Worm (Caenorhabditis elegans): Measurements from ENCODE around the gene F14D7.6.

DNA sequence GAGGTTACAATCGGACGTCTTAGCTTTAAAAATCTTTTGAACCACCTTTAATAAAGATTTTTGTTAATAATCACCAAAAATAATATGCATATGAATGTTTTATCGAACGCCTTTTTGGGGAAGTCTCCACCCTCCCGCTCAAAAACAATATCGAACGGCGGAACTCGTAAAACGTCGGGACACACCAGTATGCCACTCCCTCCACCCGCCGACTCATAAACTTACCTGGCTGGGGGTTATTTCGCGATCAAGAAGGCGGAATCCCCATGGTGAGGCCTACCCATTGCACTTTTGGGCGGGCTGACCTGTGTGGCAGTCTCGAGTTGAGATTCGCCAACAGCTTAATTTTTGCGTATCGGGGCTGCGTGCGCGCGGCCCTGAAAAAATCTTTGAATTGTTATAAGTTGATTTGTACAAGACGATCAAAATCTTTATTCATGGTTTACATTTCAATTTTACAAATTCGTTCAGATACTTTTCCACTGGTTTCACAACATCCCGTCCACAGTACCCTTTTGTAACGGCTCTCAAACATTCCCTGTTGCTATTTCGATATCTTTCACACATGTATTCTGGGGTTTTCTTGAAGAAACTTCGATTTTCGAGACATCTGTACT, 33.8 kb upstream of the F14D7.6 start:
- TF ChIP-seq ama-1 (optimal IDR thresholded peaks at IDR 0.05) (no peak), ets-7 (tag; optimal IDR thresholded peaks at IDR 0.05) (no peak), ceh-36 (tag; optimal IDR thresholded peaks at IDR 0.05) (no peak), tbx-11 (GFP tag; IDR thresholded peaks at IDR 0.05) (no peak), tbx-37 (GFP tag; conservative IDR thresholded peaks at IDR 0.05) (no peak), tra-4 (tag; optimal IDR thresholded peaks at IDR 0.05) (no peak), F13C5.2 (tag; optimal IDR thresholded peaks at IDR 0.05) (no peak), sea-1 (GFP tag; conservative IDR thresholded peaks at IDR 0.05) (no peak), B0310.2 (tag; optimal IDR thresholded peaks at IDR 0.05) (no peak), pes-1 (GFP tag; IDR thresholded peaks at IDR 0.05) (no peak), hnd-1 (tag; optimal IDR thresholded peaks at IDR 0.05) (no peak), aly-1 (tag; optimal IDR thresholded peaks at IDR 0.05) (no peak)

All from whole organism, early embryonic.